Worm (Caenorhabditis elegans) whole organism, mixed stage, embryonic: Measurements from ENCODE around the gene cpt-3.

Experiments
- M03D4.4 ChIP-seq: sonication (generic microtip); optimal IDR thresholded peaks from 2 replicates; lab custom pipeline; 2017; ENCODE audit warnings: mild to moderate bottlenecking, missing genetic modification characterization, missing compliant biosample characterization
- bed-3 ChIP-seq: fragments of 200-800 bp; sonication (Bioruptor generic); optimal IDR thresholded peaks from 3 replicates; lab custom pipeline; 2018; ENCODE audit warnings: mild to moderate bottlenecking, missing genetic modification characterization, moderate library complexity, missing compliant biosample characterization
- ceh-39 ChIP-seq: fragments of 150-350 bp; optimal IDR thresholded peaks from 2 replicates; lab custom pipeline; 2014; ENCODE audit warnings: missing biosample characterization, missing genetic modification characterization
- ceh-43 ChIP-seq: fragments of 200-800 bp; sonication (Bioruptor generic); optimal IDR thresholded peaks from 2 replicates; lab custom pipeline; 2018; ENCODE audit warnings: mild to moderate bottlenecking, missing genetic modification characterization, moderate library complexity, missing compliant biosample characterization
- ceh-83 ChIP-seq: fragments of 200-800 bp; sonication (Bioruptor generic); optimal IDR thresholded peaks from 2 replicates; lab custom pipeline; 2018; ENCODE audit warnings: mild to moderate bottlenecking, missing genetic modification characterization, missing compliant biosample characterization
- ces-1 ChIP-seq: fragments of 150-350 bp; optimal IDR thresholded peaks from 2 replicates; lab custom pipeline; 2014; ENCODE audit warnings: missing biosample characterization, missing genetic modification reagents, missing genetic modification characterization
- cnd-1 ChIP-seq: fragments of 200-800 bp; sonication (Bioruptor generic); optimal IDR thresholded peaks from 2 replicates; lab custom pipeline; 2018; ENCODE audit warnings: mild to moderate bottlenecking, missing genetic modification characterization, missing compliant biosample characterization
- drap-1 ChIP-seq: fragments of 200-800 bp; sonication (Bioruptor generic); optimal IDR thresholded peaks from 3 replicates; lab custom pipeline; 2018; ENCODE audit warnings: mild to moderate bottlenecking, missing genetic modification characterization, missing compliant biosample characterization
- elt-1 ChIP-seq: sonication (generic microtip); optimal IDR thresholded peaks from 2 replicates; lab custom pipeline; 2017; ENCODE audit warnings: missing genetic modification characterization, mild to moderate bottlenecking, missing compliant biosample characterization, antibody characterized with exemption, moderate library complexity, borderline replicate concordance; ENCODE audit not compliant: insufficient read depth
- elt-3 ChIP-seq: fragments of 150-350 bp; optimal IDR thresholded peaks from 2 replicates; lab custom pipeline; 2014; ENCODE audit warnings: missing biosample characterization, missing genetic modification characterization
- flh-1 ChIP-seq: fragments of 200-800 bp; sonication (Bioruptor generic); optimal IDR thresholded peaks from 2 replicates; lab custom pipeline; 2018; ENCODE audit warnings: mild to moderate bottlenecking, missing genetic modification characterization, moderate library complexity, missing compliant biosample characterization
- ham-2 ChIP-seq: fragments of 200-800 bp; sonication (Bioruptor generic); optimal IDR thresholded peaks from 2 replicates; lab custom pipeline; 2018; ENCODE audit warnings: mild to moderate bottlenecking, missing genetic modification characterization, missing compliant biosample characterization
- hlh-1 ChIP-seq: fragments of 150-350 bp; optimal IDR thresholded peaks from 2 replicates; lab custom pipeline; 2014; ENCODE audit warnings: missing biosample characterization, missing genetic modification reagents, missing genetic modification characterization
- lin-13 ChIP-seq: fragments of 150-350 bp; optimal IDR thresholded peaks from 2 replicates; lab custom pipeline; 2014; ENCODE audit warnings: missing biosample characterization, missing genetic modification characterization
- lin-32 ChIP-seq: fragments of 200-800 bp; sonication (Bioruptor generic); optimal IDR thresholded peaks from 2 replicates; lab custom pipeline; 2018; ENCODE audit warnings: mild to moderate bottlenecking, missing genetic modification characterization, missing compliant biosample characterization
- mab-5 ChIP-seq: fragments of 150-350 bp; optimal IDR thresholded peaks from 2 replicates; lab custom pipeline; 2014; ENCODE audit warnings: missing biosample characterization, missing genetic modification characterization
- mep-1 ChIP-seq: fragments of 150-350 bp; optimal IDR thresholded peaks from 2 replicates; lab custom pipeline; 2017; ENCODE audit warnings: missing biosample characterization, missing genetic modification reagents, missing genetic modification characterization, inconsistent platforms
- mls-2 ChIP-seq: sonication (generic microtip); optimal IDR thresholded peaks from 2 replicates; lab custom pipeline; 2016; ENCODE audit warnings: mild to moderate bottlenecking, missing genetic modification characterization, moderate library complexity, missing compliant biosample characterization
- nhr-12 ChIP-seq: fragments of 150-350 bp; optimal IDR thresholded peaks from 2 replicates; lab custom pipeline; 2014; ENCODE audit warnings: missing biosample characterization, missing genetic modification characterization
- nhr-2 ChIP-seq: fragments of 150-350 bp; optimal IDR thresholded peaks from 2 replicates; lab custom pipeline; 2014; ENCODE audit warnings: missing biosample characterization, missing genetic modification characterization
- nhr-237 ChIP-seq: fragments of 150-350 bp; optimal IDR thresholded peaks from 2 replicates; lab custom pipeline; 2014; ENCODE audit warnings: missing biosample characterization, missing genetic modification characterization
- nhr-28 ChIP-seq: fragments of 150-350 bp; optimal IDR thresholded peaks from 2 replicates; lab custom pipeline; 2014; ENCODE audit warnings: missing biosample characterization, missing genetic modification characterization
- sem-2 ChIP-seq: fragments of 200-800 bp; sonication (Bioruptor generic); optimal IDR thresholded peaks from 2 replicates; lab custom pipeline; 2018; ENCODE audit warnings: mild to moderate bottlenecking, missing genetic modification characterization, missing compliant biosample characterization
- snpc-4 ChIP-seq: fragments of 150-350 bp; optimal IDR thresholded peaks from 2 replicates; lab custom pipeline; 2014; ENCODE audit warnings: missing biosample characterization, missing genetic modification characterization
- sptf-1 ChIP-seq: sonication (generic microtip); optimal IDR thresholded peaks from 2 replicates; lab custom pipeline; 2017; ENCODE audit warnings: mild to moderate bottlenecking, missing genetic modification characterization, moderate library complexity, missing compliant biosample characterization
- tbx-8 ChIP-seq: fragments of 200-800 bp; sonication (Bioruptor generic); optimal IDR thresholded peaks from 2 replicates; lab custom pipeline; 2018; ENCODE audit warnings: mild to moderate bottlenecking, missing genetic modification characterization, moderate library complexity, missing compliant biosample characterization
- unc-120 ChIP-seq: sonication (generic microtip); optimal IDR thresholded peaks from 2 replicates; lab custom pipeline; 2017; ENCODE audit warnings: missing genetic modification characterization, missing compliant biosample characterization; ENCODE audit not compliant: poor library complexity, severe bottlenecking
- unc-39 ChIP-seq: fragments of 150-350 bp; optimal IDR thresholded peaks from 2 replicates; lab custom pipeline; 2014; ENCODE audit warnings: missing biosample characterization, missing genetic modification characterization
- unc-62 ChIP-seq: fragments of 150-350 bp; optimal IDR thresholded peaks from 2 replicates; lab custom pipeline; 2014; ENCODE audit warnings: missing biosample characterization, missing genetic modification reagents, missing genetic modification characterization
- zip-8 ChIP-seq: fragments of 150-350 bp; optimal IDR thresholded peaks from 2 replicates; lab custom pipeline; 2014; ENCODE audit warnings: missing biosample characterization, missing genetic modification characterization
- ztf-11 ChIP-seq: fragments of 150-350 bp; optimal IDR thresholded peaks from 2 replicates; lab custom pipeline; 2014; ENCODE audit warnings: missing biosample characterization, missing genetic modification characterization

cpt-3 gene

ce11 chrIII:2112601-2113176 lies 30.1 kb downstream of the cpt-3 start:
- no peak for TF ChIP-seq flh-1 (GFP tag; lab: Kevin White, UChicago)
- no peak for TF ChIP-seq snpc-4 (tag; lab: Kevin White, UChicago)
- peak; percentile 56 for TF ChIP-seq ceh-39 (tag; lab: Kevin White, UChicago)
- TF ChIP-seq elt-3 (tag; lab: Kevin White, UChicago) = no peak
- no peak for TF ChIP-seq ztf-11 (tag; lab: Kevin White, UChicago)
- no peak for TF ChIP-seq bed-3

ce11 chrIII:2115322-2115721 lies 32.7 kb downstream of the cpt-3 start:
- TF ChIP-seq unc-120 (no peak), nhr-28 (tag; lab: Kevin White, UChicago) (no peak), mab-5 (tag; lab: Kevin White, UChicago) (no peak), sem-2 (GFP tag; lab: Kevin White, UChicago) (no peak), ham-2 (no peak), lin-13 (tag; lab: Kevin White, UChicago) (no peak), cnd-1 (no peak), M03D4.4 (tag; lab: Kevin White, UChicago) (no peak), nhr-2 (tag; lab: Kevin White, UChicago) (no peak), mls-2 (tag; lab: Kevin White, UChicago) (no peak), tbx-8 (GFP tag; lab: Kevin White, UChicago) (no peak), unc-39 (no peak), ces-1 (GFP tag; lab: Kevin White, UChicago) (no peak), snpc-4 (tag; lab: Kevin White, UChicago) (no peak), elt-3 (tag; lab: Kevin White, UChicago) (no peak), ceh-39 (tag; lab: Kevin White, UChicago) (no peak), ceh-83 (GFP tag; lab: Kevin White, UChicago) (no peak), elt-1 (tag; lab: Kevin White, UChicago) (no peak)

DNA sequence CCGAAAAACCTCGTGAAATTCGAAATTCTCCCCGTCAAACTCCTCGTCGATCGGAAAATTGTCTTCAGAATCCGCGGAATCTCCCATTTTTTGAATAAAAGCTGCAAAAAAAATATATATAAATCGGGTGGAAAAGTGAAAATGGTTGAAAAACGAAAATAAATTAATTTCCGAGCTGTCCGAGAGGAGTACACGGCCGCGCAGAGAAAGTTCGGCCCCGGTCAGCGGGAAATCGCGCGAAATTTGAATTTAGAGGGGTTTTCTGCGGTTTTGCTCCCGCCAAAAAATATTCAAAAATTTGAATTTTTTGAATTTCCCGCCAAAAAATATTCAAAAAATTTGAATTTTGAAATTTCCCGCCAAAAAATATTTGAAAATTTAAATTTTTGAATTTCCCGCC lies 34.2 kb downstream of the cpt-3 start, which contains the start of gene Y48G9A.11:
Gene Y48G9A.11, minus strand, starts transcription at position 101 of the 400 bp plus-strand sequence.
- TF ChIP-seq lin-13 (tag; lab: Kevin White, UChicago) = no peak
- no peak for TF ChIP-seq sptf-1 (tag; lab: Kevin White, UChicago)
- TF ChIP-seq drap-1 (GFP tag; lab: Kevin White, UChicago) = no peak
- TF ChIP-seq elt-1 (tag; lab: Kevin White, UChicago) = no peak
- TF ChIP-seq ceh-39 (tag; lab: Kevin White, UChicago) = no peak
- no peak for TF ChIP-seq unc-120
- TF ChIP-seq ztf-11 (tag; lab: Kevin White, UChicago) = no peak
- TF ChIP-seq nhr-28 (tag; lab: Kevin White, UChicago) = no peak
- TF ChIP-seq tbx-8 (GFP tag; lab: Kevin White, UChicago) = no peak
- TF ChIP-seq ces-1 (GFP tag; lab: Kevin White, UChicago) = no peak
- no peak for TF ChIP-seq nhr-237
- TF ChIP-seq unc-39 = no peak
- TF ChIP-seq zip-8 = no peak
- TF ChIP-seq cnd-1 = no peak
- no peak for TF ChIP-seq mls-2 (tag; lab: Kevin White, UChicago)
- TF ChIP-seq hlh-1 (tag; lab: Kevin White, UChicago) = no peak

DNA sequence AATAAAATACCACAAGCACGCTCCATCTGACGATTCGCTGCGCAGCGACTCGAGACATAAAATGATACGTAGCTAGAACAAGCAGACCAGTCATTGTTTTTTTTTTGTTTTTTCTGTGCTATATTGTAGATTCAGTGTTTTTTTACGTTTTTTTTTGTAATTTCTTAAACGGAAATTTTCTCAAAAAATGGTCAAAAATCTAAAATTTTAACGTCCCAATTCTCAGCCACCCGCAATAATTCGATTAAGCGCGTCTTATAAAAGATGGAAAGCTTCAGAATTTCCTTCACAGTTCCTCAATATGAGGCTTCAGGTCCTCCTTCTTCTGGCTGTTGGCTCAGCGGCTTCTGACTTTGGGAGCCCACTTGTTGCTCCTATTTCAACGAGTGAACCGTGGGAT lies 34.9 kb downstream of the cpt-3 start, which contains the start of gene Y48G9A.6:
Gene Y48G9A.6, plus strand, starts transcription at position 301 of the 400 bp plus-strand sequence.
- TF ChIP-seq sptf-1 (tag; lab: Kevin White, UChicago) (no peak), nhr-2 (tag; lab: Kevin White, UChicago) (no peak), ceh-43 (GFP tag; lab: Kevin White, UChicago) (no peak), zip-8 (no peak), bed-3 (no peak), flh-1 (GFP tag; lab: Kevin White, UChicago) (no peak), unc-39 (no peak), nhr-237 (no peak)
- TF ChIP-seq, all 35 proteins: peak for 0

DNA sequence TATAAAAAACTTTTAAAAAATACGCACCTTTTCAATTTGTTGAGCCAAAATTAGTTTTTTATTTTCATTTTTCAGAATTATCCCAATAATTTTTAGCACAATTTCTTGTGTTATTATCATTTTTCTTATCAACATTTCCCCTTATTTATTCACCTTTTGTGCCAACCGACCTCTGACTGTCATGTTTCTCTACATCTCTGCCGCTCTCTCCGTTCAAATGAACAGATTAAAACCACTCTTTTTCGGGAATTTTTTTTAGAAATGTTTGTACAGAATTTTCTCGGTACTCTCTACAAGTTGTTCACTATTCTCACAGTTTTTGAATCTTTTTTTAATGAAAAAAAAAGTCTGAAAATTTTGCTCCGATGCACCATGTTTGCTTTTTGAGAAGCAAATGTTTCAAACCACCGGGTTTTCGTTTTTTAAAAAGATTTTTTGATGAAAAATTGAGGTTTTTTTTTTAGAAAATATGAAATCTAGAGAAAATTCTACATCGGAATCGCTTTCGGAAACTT lies 41.1 kb downstream of the cpt-3 start, which contains the start of gene frl-1:
Gene frl-1, plus strand, starts transcription at position 465 of the 515 bp plus-strand sequence.
- no peak for TF ChIP-seq lin-32 (GFP tag; lab: Kevin White, UChicago)
- no peak for TF ChIP-seq mls-2 (tag; lab: Kevin White, UChicago)
- TF ChIP-seq nhr-12 = no peak
- TF ChIP-seq mab-5 (tag; lab: Kevin White, UChicago) = no peak
- TF ChIP-seq flh-1 (GFP tag; lab: Kevin White, UChicago) = no peak
- TF ChIP-seq unc-62 (GFP tag; lab: Kevin White, UChicago) = no peak
- TF ChIP-seq mep-1 = no peak
- no peak for TF ChIP-seq M03D4.4 (tag; lab: Kevin White, UChicago)
